Worm (Caenorhabditis elegans) whole organism, mixed stage, embryonic: Measurements from ENCODE around the gene fig-1.

ENCODE experiments used
- M03D4.4 ChIP-seq: sonication (generic microtip); optimal IDR thresholded peaks from 2 replicates; lab custom pipeline; 2017; ENCODE audit warnings: mild to moderate bottlenecking, missing genetic modification characterization, missing compliant biosample characterization
- bed-3 ChIP-seq: fragments of 200-800 bp; sonication (Bioruptor generic); optimal IDR thresholded peaks from 3 replicates; lab custom pipeline; 2018; ENCODE audit warnings: mild to moderate bottlenecking, missing genetic modification characterization, moderate library complexity, missing compliant biosample characterization
- blmp-1 ChIP-seq: fragments of 150-350 bp; optimal IDR thresholded peaks from 2 replicates; lab custom pipeline; 2014; ENCODE audit warnings: missing biosample characterization, missing genetic modification characterization
- ceh-39 ChIP-seq: fragments of 150-350 bp; optimal IDR thresholded peaks from 2 replicates; lab custom pipeline; 2014; ENCODE audit warnings: missing biosample characterization, missing genetic modification characterization
- ceh-43 ChIP-seq: fragments of 200-800 bp; sonication (Bioruptor generic); optimal IDR thresholded peaks from 2 replicates; lab custom pipeline; 2018; ENCODE audit warnings: mild to moderate bottlenecking, missing genetic modification characterization, moderate library complexity, missing compliant biosample characterization
- ceh-83 ChIP-seq: fragments of 200-800 bp; sonication (Bioruptor generic); optimal IDR thresholded peaks from 2 replicates; lab custom pipeline; 2018; ENCODE audit warnings: mild to moderate bottlenecking, missing genetic modification characterization, missing compliant biosample characterization
- ces-1 ChIP-seq: fragments of 150-350 bp; optimal IDR thresholded peaks from 2 replicates; lab custom pipeline; 2014; ENCODE audit warnings: missing biosample characterization, missing genetic modification reagents, missing genetic modification characterization
- cnd-1 ChIP-seq: fragments of 200-800 bp; sonication (Bioruptor generic); optimal IDR thresholded peaks from 2 replicates; lab custom pipeline; 2018; ENCODE audit warnings: mild to moderate bottlenecking, missing genetic modification characterization, missing compliant biosample characterization
- drap-1 ChIP-seq: fragments of 200-800 bp; sonication (Bioruptor generic); optimal IDR thresholded peaks from 3 replicates; lab custom pipeline; 2018; ENCODE audit warnings: mild to moderate bottlenecking, missing genetic modification characterization, missing compliant biosample characterization
- elt-1 ChIP-seq: sonication (generic microtip); optimal IDR thresholded peaks from 2 replicates; lab custom pipeline; 2017; ENCODE audit warnings: missing genetic modification characterization, mild to moderate bottlenecking, missing compliant biosample characterization, antibody characterized with exemption, moderate library complexity, borderline replicate concordance; ENCODE audit not compliant: insufficient read depth
- elt-3 ChIP-seq: fragments of 150-350 bp; optimal IDR thresholded peaks from 2 replicates; lab custom pipeline; 2014; ENCODE audit warnings: missing biosample characterization, missing genetic modification characterization
- ham-2 ChIP-seq: fragments of 200-800 bp; sonication (Bioruptor generic); optimal IDR thresholded peaks from 2 replicates; lab custom pipeline; 2018; ENCODE audit warnings: mild to moderate bottlenecking, missing genetic modification characterization, missing compliant biosample characterization
- hlh-1 ChIP-seq: fragments of 150-350 bp; optimal IDR thresholded peaks from 2 replicates; lab custom pipeline; 2014; ENCODE audit warnings: missing biosample characterization, missing genetic modification reagents, missing genetic modification characterization
- lin-13 ChIP-seq: fragments of 150-350 bp; optimal IDR thresholded peaks from 2 replicates; lab custom pipeline; 2014; ENCODE audit warnings: missing biosample characterization, missing genetic modification characterization
- lin-32 ChIP-seq: fragments of 200-800 bp; sonication (Bioruptor generic); optimal IDR thresholded peaks from 2 replicates; lab custom pipeline; 2018; ENCODE audit warnings: mild to moderate bottlenecking, missing genetic modification characterization, missing compliant biosample characterization
- lsy-2 ChIP-seq: fragments of 150-350 bp; optimal IDR thresholded peaks from 2 replicates; lab custom pipeline; 2014; ENCODE audit warnings: missing biosample characterization, missing genetic modification characterization
- mab-5 ChIP-seq: fragments of 150-350 bp; optimal IDR thresholded peaks from 2 replicates; lab custom pipeline; 2014; ENCODE audit warnings: missing biosample characterization, missing genetic modification characterization
- mep-1 ChIP-seq: fragments of 150-350 bp; optimal IDR thresholded peaks from 2 replicates; lab custom pipeline; 2017; ENCODE audit warnings: missing biosample characterization, missing genetic modification reagents, missing genetic modification characterization, inconsistent platforms
- mls-2 ChIP-seq: sonication (generic microtip); optimal IDR thresholded peaks from 2 replicates; lab custom pipeline; 2016; ENCODE audit warnings: mild to moderate bottlenecking, missing genetic modification characterization, moderate library complexity, missing compliant biosample characterization
- nhr-12 ChIP-seq: fragments of 150-350 bp; optimal IDR thresholded peaks from 2 replicates; lab custom pipeline; 2014; ENCODE audit warnings: missing biosample characterization, missing genetic modification characterization
- nhr-2 ChIP-seq: fragments of 150-350 bp; optimal IDR thresholded peaks from 2 replicates; lab custom pipeline; 2014; ENCODE audit warnings: missing biosample characterization, missing genetic modification characterization
- nhr-237 ChIP-seq: fragments of 150-350 bp; optimal IDR thresholded peaks from 2 replicates; lab custom pipeline; 2014; ENCODE audit warnings: missing biosample characterization, missing genetic modification characterization
- nhr-28 ChIP-seq: fragments of 150-350 bp; optimal IDR thresholded peaks from 2 replicates; lab custom pipeline; 2014; ENCODE audit warnings: missing biosample characterization, missing genetic modification characterization
- sem-2 ChIP-seq: fragments of 200-800 bp; sonication (Bioruptor generic); optimal IDR thresholded peaks from 2 replicates; lab custom pipeline; 2018; ENCODE audit warnings: mild to moderate bottlenecking, missing genetic modification characterization, missing compliant biosample characterization
- snpc-4 ChIP-seq: fragments of 150-350 bp; optimal IDR thresholded peaks from 2 replicates; lab custom pipeline; 2014; ENCODE audit warnings: missing biosample characterization, missing genetic modification characterization
- sptf-1 ChIP-seq: sonication (generic microtip); optimal IDR thresholded peaks from 2 replicates; lab custom pipeline; 2017; ENCODE audit warnings: mild to moderate bottlenecking, missing genetic modification characterization, moderate library complexity, missing compliant biosample characterization
- unc-120 ChIP-seq: sonication (generic microtip); optimal IDR thresholded peaks from 2 replicates; lab custom pipeline; 2017; ENCODE audit warnings: missing genetic modification characterization, missing compliant biosample characterization; ENCODE audit not compliant: poor library complexity, severe bottlenecking
- unc-39 ChIP-seq: fragments of 150-350 bp; optimal IDR thresholded peaks from 2 replicates; lab custom pipeline; 2014; ENCODE audit warnings: missing biosample characterization, missing genetic modification characterization
- unc-62 ChIP-seq: fragments of 150-350 bp; optimal IDR thresholded peaks from 2 replicates; lab custom pipeline; 2014; ENCODE audit warnings: missing biosample characterization, missing genetic modification reagents, missing genetic modification characterization
- zip-8 ChIP-seq: fragments of 150-350 bp; optimal IDR thresholded peaks from 2 replicates; lab custom pipeline; 2014; ENCODE audit warnings: missing biosample characterization, missing genetic modification characterization
- ztf-11 ChIP-seq: fragments of 150-350 bp; optimal IDR thresholded peaks from 2 replicates; lab custom pipeline; 2014; ENCODE audit warnings: missing biosample characterization, missing genetic modification characterization

Gene fig-1

ce11 chrV:10961448-10961870, 19.6 kb downstream of the fig-1 start:
- no peak for TF ChIP-seq nhr-2 (tag; lab: Kevin White, UChicago)
- no peak for TF ChIP-seq cnd-1 (tag; lab: Kevin White, UChicago)
- no peak for TF ChIP-seq nhr-28 (tag; lab: Kevin White, UChicago)
- TF ChIP-seq ces-1: peak; percentile 80
- peak; percentile 88 for TF ChIP-seq unc-120 (tag; lab: Kevin White, UChicago)
- TF ChIP-seq drap-1: peak; percentile 43
- TF ChIP-seq lin-13 (tag; lab: Kevin White, UChicago): no peak
- TF ChIP-seq elt-1: no peak
- no peak for TF ChIP-seq ceh-83 (GFP tag; lab: Kevin White, UChicago)
- no peak for TF ChIP-seq hlh-1
- no peak for TF ChIP-seq ceh-39
- TF ChIP-seq sptf-1 (tag; lab: Kevin White, UChicago): peak; percentile 26
- TF ChIP-seq sem-2 (GFP tag; lab: Kevin White, UChicago): no peak
- peak; percentile 24 for TF ChIP-seq mls-2

DNA sequence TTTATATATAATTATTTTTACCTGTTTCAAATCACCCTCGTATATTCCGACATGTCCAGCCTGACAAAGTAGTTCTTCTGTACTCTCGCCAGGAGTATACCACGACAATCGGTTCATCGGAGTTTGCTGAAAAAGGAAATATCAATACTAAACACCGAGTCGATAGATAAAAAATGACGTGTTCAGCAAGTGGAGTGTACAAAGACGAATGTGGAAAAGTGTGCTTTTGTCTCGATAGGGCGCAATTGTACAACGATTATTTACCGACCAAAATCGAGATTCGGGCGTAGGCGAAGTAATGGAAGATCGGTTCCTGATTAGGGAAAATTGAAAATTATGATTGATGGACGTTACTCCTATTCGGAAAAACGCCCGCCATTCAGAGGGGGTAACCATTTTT, 20.5 kb downstream of the fig-1 start, which contains the start of gene vps-36:
Gene vps-36 (minus strand): TSS at position 126 of the 400 bp plus-strand sequence.
- TF ChIP-seq mep-1 (tag; lab: Kevin White, UChicago): no peak
- no peak for TF ChIP-seq unc-120 (tag; lab: Kevin White, UChicago)
- TF ChIP-seq sem-2 (GFP tag; lab: Kevin White, UChicago): no peak
- TF ChIP-seq ham-2 (GFP tag; lab: Kevin White, UChicago): no peak
- no peak for TF ChIP-seq ces-1
- TF ChIP-seq drap-1: no peak
- no peak for TF ChIP-seq ceh-43
- TF ChIP-seq bed-3 (GFP tag; lab: Kevin White, UChicago): no peak
- no peak for TF ChIP-seq mab-5 (tag; lab: Kevin White, UChicago)
- no peak for TF ChIP-seq M03D4.4 (tag; lab: Kevin White, UChicago)
- no peak for TF ChIP-seq ztf-11 (tag; lab: Kevin White, UChicago)
- no peak for TF ChIP-seq unc-39 (tag; lab: Kevin White, UChicago)
- TF ChIP-seq lin-32 (GFP tag; lab: Kevin White, UChicago): no peak
- no peak for TF ChIP-seq ceh-39
- TF ChIP-seq nhr-28 (tag; lab: Kevin White, UChicago): no peak

- TF ChIP-seq ceh-39 (no peak), nhr-28 (tag; lab: Kevin White, UChicago) (no peak), ham-2 (GFP tag; lab: Kevin White, UChicago) (no peak), unc-120 (tag; lab: Kevin White, UChicago) (no peak), hlh-1 (no peak), ztf-11 (tag; lab: Kevin White, UChicago) (no peak), snpc-4 (no peak), zip-8 (no peak), nhr-12 (tag; lab: Kevin White, UChicago) (no peak), sptf-1 (tag; lab: Kevin White, UChicago) (no peak), mep-1 (tag; lab: Kevin White, UChicago) (no peak), lin-13 (tag; lab: Kevin White, UChicago) (no peak), ces-1 (no peak), nhr-237 (tag; lab: Kevin White, UChicago) (no peak), blmp-1 (tag; lab: Kevin White, UChicago) (no peak), lin-32 (GFP tag; lab: Kevin White, UChicago) (no peak), lsy-2 (tag; lab: Kevin White, UChicago) (no peak), drap-1 (no peak)
- TF ChIP-seq, all 35 proteins: peak for 0
These were observed 22.6 kb downstream of the fig-1 start, which contains the start of gene pigt-1 for ce11 chrV:10958322-10958900. Gene pigt-1, minus strand, starts transcription at chrV:10958821.

DNA sequence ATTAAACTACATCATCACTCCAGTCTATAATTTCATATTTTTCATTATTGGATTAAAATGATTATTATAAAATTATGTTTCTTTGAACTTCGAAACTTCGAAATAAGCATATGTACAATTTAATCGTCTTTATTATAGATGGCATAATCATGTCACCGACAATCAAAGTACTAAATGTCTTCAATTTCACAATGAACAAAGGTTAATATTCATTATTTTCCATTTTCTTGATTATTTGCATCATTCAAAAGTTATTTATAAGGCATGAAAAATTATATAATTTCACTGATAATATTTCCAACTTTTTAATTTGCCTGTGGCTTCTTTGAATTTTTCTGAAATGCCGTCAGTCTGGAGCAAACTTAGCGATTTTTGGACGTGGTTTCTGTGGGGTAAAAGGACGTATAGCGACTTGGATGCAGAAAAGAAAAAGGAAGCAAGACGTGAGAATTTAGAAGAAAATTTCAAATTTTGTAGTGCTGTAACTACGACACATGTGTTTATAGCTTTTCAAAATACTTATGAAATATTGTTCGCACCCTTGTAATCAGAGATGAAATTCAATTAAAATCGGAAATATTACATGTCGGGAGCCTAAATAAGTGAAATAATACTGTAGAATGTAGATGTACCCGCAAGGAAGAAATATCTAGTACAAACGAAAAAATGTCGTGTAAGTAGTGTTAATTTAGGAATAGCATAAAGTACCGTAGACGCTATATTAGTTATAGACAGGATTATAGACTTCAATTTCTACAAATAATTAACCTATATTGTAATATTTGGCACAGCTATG, 25.1 kb downstream of the fig-1 start, which contains the start of gene F17C11.13:
Gene F17C11.13 (plus strand): TSS at position 243 of the 796 bp plus-strand sequence.
- TF ChIP-seq snpc-4 (no peak), unc-39 (tag; lab: Kevin White, UChicago) (no peak), mab-5 (tag; lab: Kevin White, UChicago) (no peak), ceh-39 (no peak), unc-62 (GFP tag; lab: Kevin White, UChicago) (no peak), lsy-2 (tag; lab: Kevin White, UChicago) (no peak), elt-3 (tag; lab: Kevin White, UChicago) (no peak)
- TF ChIP-seq, all 35 proteins: peak for 0
